Worm (Caenorhabditis elegans) whole organism, midembryonic: ENCODE measurements around the gene R05A10.2.

Source experiments
- T22C8.4 ChIP-seq: fragments of 200-800 bp; sonication (Bioruptor generic); IDR thresholded peaks from 2 replicates; pipeline ENCODE4 v1.3.6; 2022; ENCODE audit warnings: missing genetic modification characterization, missing compliant biosample characterization
- cog-1 ChIP-seq: sonication (generic microtip); optimal IDR thresholded peaks from 2 replicates; lab custom pipeline; 2016; ENCODE audit warnings: missing genetic modification characterization, missing compliant biosample characterization
- flt-1 ChIP-seq: fragments of 200-800 bp; sonication (Bioruptor generic); IDR thresholded peaks from 2 replicates; pipeline ENCODE4 v1.3.6; 2022; ENCODE audit warnings: missing genetic modification characterization, missing compliant biosample characterization
- klf-2 ChIP-seq: fragments of 200-800 bp; sonication (Bioruptor generic); conservative IDR thresholded peaks from 2 replicates; pipeline ENCODE4 v1.3.6; 2022; ENCODE audit warnings: missing genetic modification reagents, missing genetic modification characterization, missing compliant biosample characterization
- med-1 ChIP-seq: sonication (generic microtip); optimal IDR thresholded peaks from 2 replicates; lab custom pipeline; 2017; ENCODE audit warnings: missing genetic modification characterization, mild to moderate bottlenecking, missing compliant biosample characterization, antibody characterized with exemption, missing genetic modification reagents; ENCODE audit not compliant: insufficient read depth
- ref-1 ChIP-seq: fragments of 200-800 bp; sonication (Bioruptor generic); conservative IDR thresholded peaks from 2 replicates; pipeline ENCODE4 v1.3.6; 2022; ENCODE audit warnings: missing genetic modification reagents, missing genetic modification characterization, missing compliant biosample characterization
- tab-1 ChIP-seq: fragments of 200-800 bp; sonication (Bioruptor generic); IDR thresholded peaks from 2 replicates; pipeline ENCODE4 v1.3.6; 2022; ENCODE audit warnings: missing genetic modification characterization, missing compliant biosample characterization
- ztf-23 ChIP-seq: fragments of 200-800 bp; sonication (Bioruptor generic); IDR thresholded peaks from 2 replicates; pipeline ENCODE4 v1.3.6; 2022; ENCODE audit warnings: missing genetic modification reagents, missing genetic modification characterization, missing compliant biosample characterization
- ztf-29 ChIP-seq: fragments of 200-800 bp; sonication (Bioruptor generic); IDR thresholded peaks from 2 replicates; pipeline ENCODE4 v1.3.6; 2022; ENCODE audit warnings: missing genetic modification reagents, missing genetic modification characterization, missing compliant biosample characterization

R05A10.2 gene

DNA sequence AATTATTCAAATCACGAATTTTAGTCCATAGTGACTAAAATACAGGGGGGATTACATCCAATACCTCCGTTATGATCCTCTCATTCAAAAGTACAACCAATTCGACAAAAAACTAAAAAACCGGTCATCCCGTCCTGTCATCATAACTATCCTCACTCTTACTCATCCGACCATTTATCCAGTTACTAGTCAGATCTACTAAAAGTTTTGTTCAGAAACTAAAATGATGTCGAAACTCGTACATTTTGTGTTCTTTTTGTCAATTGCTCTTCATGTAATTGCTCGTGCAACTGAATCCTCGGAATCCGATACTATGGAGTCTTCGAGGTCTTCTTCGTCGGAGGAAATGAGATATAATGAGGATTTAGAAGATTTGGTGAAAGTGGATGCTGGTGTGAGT lies at the start of gene R05A10.2:
R05A10.2 (plus strand) TSS at position 214 of the 400 bp plus-strand sequence.
- TF ChIP-seq ztf-29 (GFP tag; lab: Robert Waterston, UW) (no peak), klf-2 (GFP tag; lab: Robert Waterston, UW) (no peak)

DNA sequence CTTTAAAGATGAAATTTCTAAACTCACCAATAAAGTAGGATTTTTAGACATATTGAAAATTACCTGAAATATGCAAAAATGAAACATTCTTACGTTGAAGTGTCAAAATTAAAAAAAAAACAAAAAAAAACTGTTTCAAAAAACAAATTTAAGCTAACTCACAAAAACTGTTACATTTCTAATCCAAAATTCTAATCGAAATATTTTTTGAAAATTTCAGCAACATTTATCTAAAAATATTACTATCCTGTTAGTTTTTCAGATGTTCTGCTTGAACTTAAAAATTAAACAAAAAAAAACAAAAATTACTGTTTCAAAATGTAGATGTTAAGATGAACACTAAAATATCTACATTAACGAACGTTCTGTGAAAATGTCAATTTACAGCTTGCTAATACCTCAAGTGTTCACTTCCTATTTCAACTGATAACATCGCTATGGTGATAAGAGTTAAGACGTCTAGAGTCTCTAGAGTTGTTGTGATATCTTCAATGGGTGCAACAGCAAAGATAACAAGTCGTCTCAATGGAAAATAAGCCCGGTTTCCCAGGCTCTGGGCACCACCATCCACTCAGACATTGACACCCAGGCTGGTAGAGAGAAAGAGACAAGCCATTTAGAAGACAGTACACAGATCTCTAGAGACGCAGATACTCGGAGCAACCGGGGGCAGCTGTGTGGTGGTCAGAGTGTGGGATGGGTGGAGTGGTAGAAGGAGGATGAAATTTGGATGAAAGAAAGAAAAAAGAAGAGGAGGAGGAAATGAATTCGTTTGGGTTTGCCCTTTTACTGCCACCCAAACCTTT lies 49.1 kb upstream of the R05A10.2 start, which contains the start of gene H12I19.115:
H12I19.115 (minus strand) TSS at position 51 of the 806 bp plus-strand sequence.
- TF ChIP-seq ztf-29 (GFP tag; lab: Robert Waterston, UW) (no peak; the same call in 1 of the 2 replicates), cog-1 (tag; lab: Kevin White, UChicago) (no peak), tab-1 (GFP tag; lab: Robert Waterston, UW) (no peak), med-1 (no peak), ref-1 (GFP tag; lab: Robert Waterston, UW) (no peak), T22C8.4 (GFP tag; lab: Robert Waterston, UW) (no peak), flt-1 (GFP tag; lab: Robert Waterston, UW) (no peak), ztf-23 (GFP tag; lab: Robert Waterston, UW) (no peak), klf-2 (GFP tag; lab: Robert Waterston, UW) (no peak)

ce11 chrIV:14129091-14129490 lies 48.0 kb upstream of the R05A10.2 start, which contains the start of gene srz-42:
Gene srz-42, plus strand, starts transcription at chrIV:14129391.
- TF ChIP-seq T22C8.4 (GFP tag; lab: Robert Waterston, UW): no peak
- no peak for TF ChIP-seq tab-1 (GFP tag; lab: Robert Waterston, UW)
- TF ChIP-seq ztf-23 (GFP tag; lab: Robert Waterston, UW): no peak
- TF ChIP-seq ztf-29 (GFP tag; lab: Robert Waterston, UW): no peak
- no peak for TF ChIP-seq cog-1 (tag; lab: Kevin White, UChicago)
- TF ChIP-seq med-1: no peak
- no peak for TF ChIP-seq klf-2 (GFP tag; lab: Robert Waterston, UW)
- TF ChIP-seq flt-1 (GFP tag; lab: Robert Waterston, UW): no peak
- no peak for TF ChIP-seq ref-1 (GFP tag; lab: Robert Waterston, UW)

ce11 chrIV:14131770-14132169 lies 45.3 kb upstream of the R05A10.2 start, which contains the start of gene srz-59:
Gene srz-59, plus strand, starts transcription at chrIV:14132070.
- TF ChIP-seq tab-1 (GFP tag; lab: Robert Waterston, UW): no peak
- TF ChIP-seq cog-1 (tag; lab: Kevin White, UChicago): no peak
- no peak for TF ChIP-seq flt-1 (GFP tag; lab: Robert Waterston, UW)
- no peak for TF ChIP-seq klf-2 (GFP tag; lab: Robert Waterston, UW)
- TF ChIP-seq ref-1 (GFP tag; lab: Robert Waterston, UW): no peak
- TF ChIP-seq T22C8.4 (GFP tag; lab: Robert Waterston, UW): no peak
- TF ChIP-seq med-1: no peak
- TF ChIP-seq ztf-23 (GFP tag; lab: Robert Waterston, UW): no peak
- no peak for TF ChIP-seq ztf-29 (GFP tag; lab: Robert Waterston, UW)

ce11 chrIV:14133400-14133799 lies 43.7 kb upstream of the R05A10.2 start:
- TF ChIP-seq ztf-29 (GFP tag; lab: Robert Waterston, UW) (no peak), med-1 (no peak), ref-1 (GFP tag; lab: Robert Waterston, UW) (no peak), ztf-23 (GFP tag; lab: Robert Waterston, UW) (no peak), klf-2 (GFP tag; lab: Robert Waterston, UW) (no peak), cog-1 (tag; lab: Kevin White, UChicago) (no peak), tab-1 (GFP tag; lab: Robert Waterston, UW) (no peak), flt-1 (GFP tag; lab: Robert Waterston, UW) (no peak), T22C8.4 (GFP tag; lab: Robert Waterston, UW) (no peak)

DNA sequence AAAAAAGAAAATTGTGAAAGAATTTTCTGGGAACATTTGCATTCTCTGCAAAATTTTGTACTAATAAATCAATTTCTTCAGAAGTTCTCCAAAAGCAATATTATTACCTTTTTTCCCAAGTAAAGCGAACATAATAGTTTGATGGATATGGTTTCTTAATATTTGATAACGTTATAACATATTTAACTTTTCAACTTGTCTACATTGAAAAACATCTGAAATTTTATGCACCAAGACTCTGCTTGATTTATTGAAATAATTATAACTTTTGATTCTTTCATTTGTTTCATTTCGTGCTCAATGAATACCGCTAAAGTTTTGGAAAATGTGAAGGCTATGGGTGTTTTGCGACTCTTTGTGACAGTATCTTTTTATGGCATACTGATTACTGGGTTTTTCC lies 40.0 kb upstream of the R05A10.2 start, which contains the start of gene srz-31:
srz-31 (plus strand) TSS at position 301 of the 400 bp plus-strand sequence.
- TF ChIP-seq ztf-29 (GFP tag; lab: Robert Waterston, UW) (no peak), ref-1 (GFP tag; lab: Robert Waterston, UW) (no peak), cog-1 (tag; lab: Kevin White, UChicago) (no peak), klf-2 (GFP tag; lab: Robert Waterston, UW) (no peak), flt-1 (GFP tag; lab: Robert Waterston, UW) (no peak), tab-1 (GFP tag; lab: Robert Waterston, UW) (no peak)

- TF ChIP-seq ztf-23 (GFP tag; lab: Robert Waterston, UW) (no peak), med-1 (no peak)
These were observed 34.0 kb upstream of the R05A10.2 start for ce11 chrIV:14143042-14143441.

DNA sequence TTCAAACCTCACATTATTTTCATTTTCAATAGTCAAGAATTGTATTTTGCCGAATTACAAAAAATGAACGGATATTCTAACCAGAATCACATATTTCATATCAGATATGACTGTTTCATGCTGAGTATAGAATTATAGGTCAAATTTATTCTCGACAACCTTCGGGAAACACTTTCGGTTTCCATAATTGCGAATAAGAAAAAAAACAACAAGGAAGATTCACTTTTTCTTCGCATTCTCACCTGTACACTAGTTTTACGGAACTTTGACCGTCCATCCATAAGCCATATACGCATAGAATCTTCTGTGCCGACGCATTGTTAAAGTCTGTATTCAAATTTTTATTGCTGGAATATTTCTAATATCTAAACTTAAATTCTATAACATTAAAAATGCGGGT lies 31.5 kb upstream of the R05A10.2 start, which contains the start of gene oac-37:
oac-37 (plus strand) TSS at position 301 of the 400 bp plus-strand sequence.
- TF ChIP-seq tab-1 (GFP tag; lab: Robert Waterston, UW): no peak
- TF ChIP-seq ztf-29 (GFP tag; lab: Robert Waterston, UW): no peak
- no peak for TF ChIP-seq cog-1 (tag; lab: Kevin White, UChicago)
- no peak for TF ChIP-seq flt-1 (GFP tag; lab: Robert Waterston, UW)
- no peak for TF ChIP-seq ref-1 (GFP tag; lab: Robert Waterston, UW)
- TF ChIP-seq klf-2 (GFP tag; lab: Robert Waterston, UW): no peak
- TF ChIP-seq T22C8.4 (GFP tag; lab: Robert Waterston, UW): no peak
- no peak for TF ChIP-seq med-1
- no peak for TF ChIP-seq ztf-23 (GFP tag; lab: Robert Waterston, UW)

ce11 chrIV:14153261-14153660 lies 23.8 kb upstream of the R05A10.2 start, which contains the start of gene oac-38:
Gene oac-38, minus strand, starts transcription at chrIV:14153361.
- TF ChIP-seq klf-2 (GFP tag; lab: Robert Waterston, UW): no peak
- no peak for TF ChIP-seq ztf-29 (GFP tag; lab: Robert Waterston, UW)
- no peak for TF ChIP-seq T22C8.4 (GFP tag; lab: Robert Waterston, UW)
- no peak for TF ChIP-seq ref-1 (GFP tag; lab: Robert Waterston, UW)
- no peak for TF ChIP-seq med-1
- TF ChIP-seq cog-1 (tag; lab: Kevin White, UChicago): no peak
- no peak for TF ChIP-seq ztf-23 (GFP tag; lab: Robert Waterston, UW)
- no peak for TF ChIP-seq tab-1 (GFP tag; lab: Robert Waterston, UW)
- TF ChIP-seq flt-1 (GFP tag; lab: Robert Waterston, UW): no peak
